Fruit fly (Drosophila melanogaster): ENCODE data around the gene se.

se gene

dm6 chr3L:8547104-8547523, 26.8 kb downstream of the se start:
- TF ChIP-seq CG8632 (GFP tag; optimal IDR thresholded peaks at IDR 0.05), result no peak
- no peak for TF ChIP-seq CG9139 (GFP tag; optimal IDR thresholded peaks at IDR 0.05)
- TF ChIP-seq Blimp-1 (GFP tag; optimal IDR thresholded peaks at IDR 0.05), result no peak
- peak; percentile 80 for TF ChIP-seq CG15336 (GFP tag; IDR thresholded peaks at IDR 0.05)
- peak; percentile 80 for TF ChIP-seq Hr4 (GFP tag; optimal IDR thresholded peaks at IDR 0.05)
- peak; percentile 85 for TF ChIP-seq fkh (GFP tag; optimal IDR thresholded peaks at IDR 0.05)
- no peak for TF ChIP-seq CG8319 (GFP tag; optimal IDR thresholded peaks at IDR 0.05)
- peak; percentile 71; the same call in 1 of the 2 replicates for TF ChIP-seq CG11294 (GFP tag; IDR thresholded peaks at IDR 0.05)
- peak; percentile 46 for TF ChIP-seq dac (GFP tag; optimal IDR thresholded peaks at IDR 0.05)
- TF ChIP-seq Smox (GFP tag; optimal IDR thresholded peaks at IDR 0.05), result no peak
- peak; percentile 82 for TF ChIP-seq CG32006 (GFP tag; optimal IDR thresholded peaks at IDR 0.05)
- peak; percentile 34 for TF ChIP-seq CG6792 (GFP tag; optimal IDR thresholded peaks at IDR 0.05)
- peak; percentile 53 for TF ChIP-seq pdm3 (GFP tag; optimal IDR thresholded peaks at IDR 0.05)
- TF ChIP-seq CG34406 (GFP tag; optimal IDR thresholded peaks at IDR 0.05), result no peak
- TF ChIP-seq Lpt (GFP tag; optimal IDR thresholded peaks at IDR 0.05), result peak; percentile 55
- TF ChIP-seq CG16779 (tag; optimal IDR thresholded peaks at IDR 0.05), result no peak
- peak; percentile 43 for TF ChIP-seq CG3032 (tag; optimal IDR thresholded peaks at IDR 0.05)
- TF ChIP-seq fd59A (GFP tag; optimal IDR thresholded peaks at IDR 0.05), result peak; percentile 29
- TF ChIP-seq svp (GFP tag), result no peak
- TF ChIP-seq Gug (GFP tag; IDR thresholded peaks at IDR 0.05), result peak; percentile 67
- TF ChIP-seq Hr39 (GFP tag; optimal IDR thresholded peaks at IDR 0.05), result peak; percentile 15
- TF ChIP-seq acj6 (GFP tag; optimal IDR thresholded peaks at IDR 0.05), result peak; percentile 42
- peak; percentile 0 for TF ChIP-seq cyc (GFP tag; optimal IDR thresholded peaks at IDR 0.05)
- TF ChIP-seq lz (GFP tag; optimal IDR thresholded peaks at IDR 0.05), result peak; percentile 12
- peak; percentile 81 for TF ChIP-seq eg (GFP tag; IDR thresholded peaks at IDR 0.05)
- TF ChIP-seq Sox14 (GFP tag; optimal IDR thresholded peaks at IDR 0.05), result peak; percentile 33
- peak; percentile 61 for TF ChIP-seq CG4318 (GFP tag; optimal IDR thresholded peaks at IDR 0.05)
- peak; percentile 53 for TF ChIP-seq CG3919 (GFP tag; optimal IDR thresholded peaks at IDR 0.05)
- TF ChIP-seq Eip75B (GFP tag; optimal IDR thresholded peaks at IDR 0.05), result peak; percentile 38
- TF ChIP-seq CG11762 (GFP tag; optimal IDR thresholded peaks at IDR 0.05; ENCODE audit: insufficient read depth), result peak; percentile 36
- peak; percentile 60 for TF ChIP-seq achi (GFP tag; optimal IDR thresholded peaks at IDR 0.05)
- peak; percentile 60; the same call in 2 of the 3 replicates for TF ChIP-seq CG6163 (GFP tag; IDR thresholded peaks at IDR 0.05)
- TF ChIP-seq CG10631 (GFP tag; optimal IDR thresholded peaks at IDR 0.05), result peak; percentile 63
- no peak for TF ChIP-seq CG11902 (GFP tag; optimal IDR thresholded peaks at IDR 0.05)
- TF ChIP-seq net (GFP tag; optimal IDR thresholded peaks at IDR 0.05), result peak; percentile 59
- TF ChIP-seq Ets21C (GFP tag; optimal IDR thresholded peaks at IDR 0.05), result no peak
- TF ChIP-seq esn (GFP tag; optimal IDR thresholded peaks at IDR 0.05), result no peak
- peak in 1 of 2 experiments; percentile 44 for TF ChIP-seq salr (GFP tag; optimal IDR thresholded peaks at IDR 0.05)
- TF ChIP-seq CG10669 (GFP tag; optimal IDR thresholded peaks at IDR 0.05), result peak; percentile 45
- peak; percentile 72 for TF ChIP-seq Eip78C (GFP tag)
- peak; percentile 3 for TF ChIP-seq topi (GFP tag; optimal IDR thresholded peaks at IDR 0.05)
- no peak for TF ChIP-seq Hr38 (GFP tag; optimal IDR thresholded peaks at IDR 0.05)
- TF ChIP-seq dsx (GFP tag; optimal IDR thresholded peaks at IDR 0.05; ENCODE audit: poor library complexity, severe bottlenecking), result peak; percentile 19
- TF ChIP-seq CG8119 (GFP tag; IDR thresholded peaks at IDR 0.05), result peak; percentile 76
- no peak for TF ChIP-seq CG7368 (GFP tag; optimal IDR thresholded peaks at IDR 0.05)
- peak in 1 of 2 experiments; percentile 12 for TF ChIP-seq ss (GFP tag; optimal IDR thresholded peaks at IDR 0.05)
- peak; percentile 66 for TF ChIP-seq OdsH (GFP tag; optimal IDR thresholded peaks at IDR 0.05)
- peak; percentile 28 for TF ChIP-seq CG31627 (GFP tag; optimal IDR thresholded peaks at IDR 0.05)
- peak; percentile 17 for TF ChIP-seq Sox15 (GFP tag; optimal IDR thresholded peaks at IDR 0.05)
- TF ChIP-seq spab (GFP tag; optimal IDR thresholded peaks at IDR 0.05), result peak; percentile 3
- peak; percentile 43 for TF ChIP-seq CG6276 (GFP tag; optimal IDR thresholded peaks at IDR 0.05)
- no peak for TF ChIP-seq Eip93F (GFP tag; optimal IDR thresholded peaks at IDR 0.05)

All from whole organism, prepupa.